Worm (Caenorhabditis elegans): Measurements from ENCODE around the gene cap-1.
"Not testable (repeated sequence)": the region's sequence is repeated elsewhere in the genome, so short reads cannot be mapped to it uniquely, and the experiment has no call there.

cap-1 gene

ce11 chrIV:7230198-7230597 lies at the start of gene cap-1:
Gene cap-1, minus strand, starts transcription at chrIV:7230223.
- no peak for TF ChIP-seq unc-62 (GFP tag; optimal IDR thresholded peaks at IDR 0.05)

ce11 chrIV:7276661-7277060 lies 46.6 kb upstream of the cap-1 start, which contains the start of gene C06E4.2:
Gene C06E4.2, plus strand, starts transcription at chrIV:7276961.
- TF ChIP-seq unc-62 (GFP tag; optimal IDR thresholded peaks at IDR 0.05), result no peak

ce11 chrIV:7274969-7275548 lies 45.0 kb upstream of the cap-1 start:
- TF ChIP-seq unc-62 (GFP tag; optimal IDR thresholded peaks at IDR 0.05), result no peak

- no peak for TF ChIP-seq unc-62 (GFP tag; optimal IDR thresholded peaks at IDR 0.05)
These were observed 33.1 kb upstream of the cap-1 start, which contains the start of gene glb-2 for ce11 chrIV:7263137-7263536. Gene glb-2, minus strand, starts transcription at chrIV:7263237.

- no peak for TF ChIP-seq unc-62 (GFP tag; optimal IDR thresholded peaks at IDR 0.05)
These were observed 30.6 kb upstream of the cap-1 start, which contains the start of gene C06E4.3 for ce11 chrIV:7260587-7260986. Gene C06E4.3, plus strand, starts transcription at chrIV:7260875.

ce11 chrIV:7258253-7258652 lies 28.2 kb upstream of the cap-1 start, which contains the start of gene C06E4.6:
Gene C06E4.6, minus strand, starts transcription at chrIV:7258303.
- TF ChIP-seq unc-62 (GFP tag; optimal IDR thresholded peaks at IDR 0.05), result no peak

- TF ChIP-seq unc-62 (GFP tag; optimal IDR thresholded peaks at IDR 0.05), result not testable (repeated sequence)
These were observed 24.7 kb upstream of the cap-1 start, which contains the start of gene C06E4.5 for ce11 chrIV:7254690-7255089. Gene C06E4.5, plus strand, starts transcription at chrIV:7254990.

ce11 chrIV:7253271-7253670 lies 23.2 kb upstream of the cap-1 start:
- no peak for TF ChIP-seq unc-62 (GFP tag; optimal IDR thresholded peaks at IDR 0.05)

ce11 chrIV:7250158-7250557 lies 20.1 kb upstream of the cap-1 start, which contains the start of gene D2024.18:
Gene D2024.18, plus strand, starts transcription at chrIV:7250458.
- TF ChIP-seq unc-62 (GFP tag; optimal IDR thresholded peaks at IDR 0.05), result no peak

- not testable (repeated sequence) for TF ChIP-seq unc-62 (GFP tag; optimal IDR thresholded peaks at IDR 0.05)
These were observed 17.2 kb upstream of the cap-1 start, which contains the start of gene D2024.1 for ce11 chrIV:7247243-7247642. Gene D2024.1, plus strand, starts transcription at chrIV:7247543.

- no peak for TF ChIP-seq unc-62 (GFP tag; optimal IDR thresholded peaks at IDR 0.05)
These were observed 16.5 kb upstream of the cap-1 start, which contains the start of gene col-114 for ce11 chrIV:7246553-7246952. Gene col-114, minus strand, starts transcription at chrIV:7246653.

- TF ChIP-seq unc-62 (GFP tag; optimal IDR thresholded peaks at IDR 0.05), result no peak
These were observed 15.6 kb upstream of the cap-1 start for ce11 chrIV:7245592-7245991.

- TF ChIP-seq unc-62 (GFP tag; optimal IDR thresholded peaks at IDR 0.05), result no peak
These were observed 13.9 kb upstream of the cap-1 start, which contains the start of gene afmd-1 for ce11 chrIV:7243913-7244312. Gene afmd-1, plus strand, starts transcription at chrIV:7244228.

ce11 chrIV:7242220-7242789 lies 12.3 kb upstream of the cap-1 start, which contains the start of gene gstk-2:
Gene gstk-2, minus strand, starts transcription at chrIV:7242270.
- no peak for TF ChIP-seq unc-62 (GFP tag; optimal IDR thresholded peaks at IDR 0.05)

- no peak for TF ChIP-seq unc-62 (GFP tag; optimal IDR thresholded peaks at IDR 0.05)
These were observed 10.5 kb upstream of the cap-1 start for ce11 chrIV:7240564-7240963.

- no peak for TF ChIP-seq unc-62 (GFP tag; optimal IDR thresholded peaks at IDR 0.05)
These were observed 7.7 kb upstream of the cap-1 start, which contains the start of gene elo-3 for ce11 chrIV:7237668-7238214. Gene elo-3, plus strand, starts transcription at chrIV:7237718.

Measured in whole organism, dauer.